Fruit fly (Drosophila melanogaster): ENCODE measurements around the gene CG44198.

dm6 chr2L:13079483-13079882 is 39.5 kb downstream of the CG44198 start:
- no peak for TF ChIP-seq ttk (optimal IDR thresholded peaks at IDR 0.05)
- no peak for TF ChIP-seq insv (optimal IDR thresholded peaks at IDR 0.05)
